Fruit fly (Drosophila melanogaster): ENCODE results near the gene CG11498.

The CG11498 gene

dm6 chr3R:30195606-30196049, 35.4 kb upstream of the CG11498 start (continued):
- TF ChIP-seq B-H1 (GFP tag; IDR thresholded peaks at IDR 0.05) (peak; percentile 40; the same call in 1 of the 3 replicates), fd96Cb (tag; optimal IDR thresholded peaks at IDR 0.05) (no peak), so (GFP tag; IDR thresholded peaks at IDR 0.05) (no peak), Lhr (GFP tag; optimal IDR thresholded peaks at IDR 0.05) (peak; percentile 20), dmrt11E (tag; optimal IDR thresholded peaks at IDR 0.05) (no peak), CG11696 (GFP tag; IDR thresholded peaks at IDR 0.05) (no peak), Myb (GFP tag; optimal IDR thresholded peaks at IDR 0.05) (peak; percentile 42), Neu2 (GFP tag; optimal IDR thresholded peaks at IDR 0.05; ENCODE audit: borderline replicate concordance) (no peak), CG4282 (GFP tag; optimal IDR thresholded peaks at IDR 0.05) (no peak), Oaz (GFP tag; IDR thresholded peaks at IDR 0.05) (0 out of 2 replicates have a peak, but pooled peaks have one; percentile 14), CG1529 (GFP tag; optimal IDR thresholded peaks at IDR 0.05) (no peak), HmgD (GFP tag; optimal IDR thresholded peaks at IDR 0.05) (peak; percentile 33), CG2202 (tag; optimal IDR thresholded peaks at IDR 0.05) (no peak), ac (GFP tag; optimal IDR thresholded peaks at IDR 0.05) (no peak), CG10274 (GFP tag; optimal IDR thresholded peaks at IDR 0.05) (no peak), Side (GFP tag; optimal IDR thresholded peaks at IDR 0.05) (peak; percentile 5), dm (GFP tag; optimal IDR thresholded peaks at IDR 0.05) (peak; percentile 83), Sox102F (GFP tag; optimal IDR thresholded peaks at IDR 0.05) (no peak), toy (GFP tag; IDR thresholded peaks at IDR 0.05) (0 out of 2 replicates have a peak, but pooled peaks have one; percentile 27), ewg (GFP tag; optimal IDR thresholded peaks at IDR 0.05) (no peak), Hr3 (GFP tag; optimal IDR thresholded peaks at IDR 0.05) (no peak), CG7556 (GFP tag; optimal IDR thresholded peaks at IDR 0.05) (no peak), CG9817 (tag; optimal IDR thresholded peaks at IDR 0.05) (peak; percentile 46), Max (GFP tag; optimal IDR thresholded peaks at IDR 0.05) (peak; percentile 25), CG11085 (GFP tag; IDR thresholded peaks at IDR 0.05) (0 out of 2 replicates have a peak, but pooled peaks have one; percentile 23), fd64A (GFP tag; optimal IDR thresholded peaks at IDR 0.05) (no peak), insv (GFP tag; optimal IDR thresholded peaks at IDR 0.05) (no peak), Atf3 (GFP tag; optimal IDR thresholded peaks at IDR 0.05) (peak; percentile 6), Dref (GFP tag; IDR thresholded peaks at IDR 0.05) (peak; percentile 28; the same call in 1 of the 2 replicates), CG31388 (GFP tag; optimal IDR thresholded peaks at IDR 0.05) (no peak), CG8924 (tag; optimal IDR thresholded peaks at IDR 0.05) (no peak), rib (GFP tag; IDR thresholded peaks at IDR 0.05) (peak; percentile 80; the same call in 1 of the 2 replicates), CG11247 (GFP tag; IDR thresholded peaks at IDR 0.05) (peak; percentile 54; the same call in 1 of the 2 replicates), gro (GFP tag; optimal IDR thresholded peaks at IDR 0.05) (no peak), CG11504 (tag; optimal IDR thresholded peaks at IDR 0.05) (peak; percentile 44), salm (tag; optimal IDR thresholded peaks at IDR 0.05) (no peak), CG6175 (GFP tag; IDR thresholded peaks at IDR 0.05) (no peak), jing (GFP tag; optimal IDR thresholded peaks at IDR 0.05) (no peak), chinmo (GFP tag; IDR thresholded peaks at IDR 0.05; ENCODE audit: partially characterized antibody) (peak; percentile 31; the same call in 1 of the 4 replicates), CG7786 (GFP tag; optimal IDR thresholded peaks at IDR 0.05) (peak; percentile 37), scrt (GFP tag; optimal IDR thresholded peaks at IDR 0.05) (peak; percentile 36), CG31365 (tag; optimal IDR thresholded peaks at IDR 0.05) (peak; percentile 58), slou (GFP tag; optimal IDR thresholded peaks at IDR 0.05) (no peak), Sry-β (GFP tag; optimal IDR thresholded peaks at IDR 0.05) (no peak), HLH3B (GFP tag; IDR thresholded peaks at IDR 0.05) (no peak), CG17361 (GFP tag; IDR thresholded peaks at IDR 0.05) (0 out of 3 replicates have a peak, but pooled peaks have one; percentile 25), D19A (tag; optimal IDR thresholded peaks at IDR 0.05) (no peak), Hey (tag; optimal IDR thresholded peaks at IDR 0.05) (peak; percentile 99), CG10431 (GFP tag; optimal IDR thresholded peaks at IDR 0.05) (no peak), CG12071 (GFP tag; optimal IDR thresholded peaks at IDR 0.05) (peak; percentile 35), CG14710 (tag; optimal IDR thresholded peaks at IDR 0.05) (no peak)
